Fruit fly (Drosophila melanogaster): Measurements from ENCODE around the gene CG9289.

dm6 chr2L:8659549-8659948 is 24.6 kb downstream of the CG9289 start:
- no peak for TF ChIP-seq Mnt (GFP tag; optimal IDR thresholded peaks at IDR 0.05)
- TF ChIP-seq cic (GFP tag; optimal IDR thresholded peaks at IDR 0.05), result no peak
- no peak for TF ChIP-seq ovo (GFP tag; optimal IDR thresholded peaks at IDR 0.05)
- no peak for TF ChIP-seq bab1 (GFP tag; optimal IDR thresholded peaks at IDR 0.05)
- TF ChIP-seq tj (GFP tag; optimal IDR thresholded peaks at IDR 0.05), result no peak

All from whole organism, adult.